Fruit fly (Drosophila melanogaster) whole organism, pupa: ENCODE measurements around the gene Syx18.
A peak's percentile ranks its signal among the peaks of the same experiment; 100 is the strongest.

ENCODE experiments used
- CG10348 ChIP-seq: fragments of 200-800 bp; sonication (Bioruptor generic); IDR thresholded peaks from 2 replicates; pipeline ENCODE4 v1.3.6; 2022; ENCODE audit warnings: missing biosample characterization, missing genetic modification characterization
- CG12605 ChIP-seq: fragments of 200-800 bp; sonication (Bioruptor generic); IDR thresholded peaks from 2 replicates; pipeline ENCODE4 v1.3.6; 2022; ENCODE audit warnings: missing biosample characterization, missing genetic modification characterization
- CG13204 ChIP-seq: fragments of 200-800 bp; sonication (Bioruptor generic); optimal IDR thresholded peaks from 2 replicates; lab custom pipeline; 2018; ENCODE audit warnings: missing biosample characterization, mild to moderate bottlenecking, missing genetic modification characterization, moderate library complexity
- CG14655 ChIP-seq: fragments of 200-800 bp; sonication (Bioruptor generic); optimal IDR thresholded peaks from 3 replicates; lab custom pipeline; 2017; ENCODE audit warnings: mild to moderate bottlenecking, missing biosample characterization, missing genetic modification reagents, missing genetic modification characterization
- CG15710 ChIP-seq: fragments of 200-800 bp; sonication (Bioruptor generic); optimal IDR thresholded peaks from 2 replicates; lab custom pipeline; 2018; ENCODE audit warnings: missing biosample characterization, mild to moderate bottlenecking, missing genetic modification characterization, moderate library complexity
- CG17806 ChIP-seq: fragments of 200-800 bp; sonication (Bioruptor generic); optimal IDR thresholded peaks from 2 replicates; lab custom pipeline; 2018; ENCODE audit warnings: missing biosample characterization, mild to moderate bottlenecking, missing genetic modification characterization, moderate library complexity
- CG32121 ChIP-seq: fragments of 200-800 bp; sonication (Bioruptor generic); IDR thresholded peaks from 2 replicates; pipeline ENCODE4 v1.3.6; 2022; ENCODE audit warnings: missing biosample characterization, missing genetic modification characterization
- CG34367 ChIP-seq: fragments of 200-800 bp; sonication (Bioruptor generic); optimal IDR thresholded peaks from 2 replicates; lab custom pipeline; 2018; ENCODE audit warnings: missing biosample characterization, mild to moderate bottlenecking, missing genetic modification characterization
- CG4496 ChIP-seq: fragments of 200-800 bp; sonication (Bioruptor generic); IDR thresholded peaks from 3 replicates; pipeline ENCODE4 v1.3.6; 2022; ENCODE audit warnings: missing biosample characterization, missing genetic modification characterization
- CG8159 ChIP-seq: fragments of 200-800 bp; sonication (Bioruptor generic); optimal IDR thresholded peaks from 3 replicates; lab custom pipeline; 2018; ENCODE audit warnings: missing biosample characterization, mild to moderate bottlenecking, missing genetic modification characterization, moderate library complexity
- CG8301 ChIP-seq: fragments of 200-800 bp; sonication (Bioruptor generic); optimal IDR thresholded peaks from 2 replicates; lab custom pipeline; 2018; ENCODE audit warnings: missing biosample characterization, mild to moderate bottlenecking, missing genetic modification characterization
- CG9948 ChIP-seq: fragments of 200-800 bp; sonication (Bioruptor generic); optimal IDR thresholded peaks from 2 replicates; lab custom pipeline; 2018; ENCODE audit warnings: missing biosample characterization, mild to moderate bottlenecking, missing genetic modification characterization, moderate library complexity
- D1 ChIP-seq: fragments of 200-800 bp; sonication (Bioruptor generic); optimal IDR thresholded peaks from 2 replicates; lab custom pipeline; 2018; ENCODE audit warnings: missing biosample characterization, mild to moderate bottlenecking, missing genetic modification characterization, moderate library complexity
- EcR ChIP-seq: fragments of 200-800 bp; sonication (Bioruptor generic); optimal IDR thresholded peaks from 3 replicates; lab custom pipeline; 2019; ENCODE audit warnings: missing biosample characterization, missing genetic modification characterization, mild to moderate bottlenecking, moderate library complexity, missing genetic modification reagents
- Ets98B ChIP-seq: fragments of 200-800 bp; sonication (Bioruptor generic); IDR thresholded peaks from 2 replicates; pipeline ENCODE4 v1.3.6; 2022; ENCODE audit warnings: missing biosample characterization, missing genetic modification characterization
- Pif1A ChIP-seq: fragments of 200-800 bp; sonication (Bioruptor generic); optimal IDR thresholded peaks from 3 replicates; lab custom pipeline; 2016; ENCODE audit warnings: missing biosample characterization, missing genetic modification characterization
- Pif1B ChIP-seq: fragments of 200-800 bp; sonication (Bioruptor generic); optimal IDR thresholded peaks from 3 replicates; lab custom pipeline; 2016; ENCODE audit warnings: missing biosample characterization, missing genetic modification characterization
- Snoo ChIP-seq: fragments of 200-800 bp; sonication (Bioruptor generic); optimal IDR thresholded peaks from 3 replicates; lab custom pipeline; 2017; ENCODE audit warnings: missing biosample characterization, mild to moderate bottlenecking, missing genetic modification characterization, inconsistent platforms
- fd96Ca ChIP-seq: fragments of 200-800 bp; sonication (Bioruptor generic); IDR thresholded peaks from 3 replicates; pipeline ENCODE4 v1.3.6; 2022; ENCODE audit warnings: missing biosample characterization, missing genetic modification characterization
- gl ChIP-seq: fragments of 200-800 bp; sonication (Bioruptor generic); optimal IDR thresholded peaks from 2 replicates; lab custom pipeline; 2018; ENCODE audit warnings: missing biosample characterization, mild to moderate bottlenecking, missing genetic modification characterization
- rn ChIP-seq: fragments of 200-800 bp; sonication (Bioruptor generic); IDR thresholded peaks from 2 replicates; pipeline ENCODE4 v1.3.6; 2022; ENCODE audit warnings: missing biosample characterization, missing genetic modification characterization

Syx18 gene

dm6 chr3R:24626667-24627066 is 1.3 kb upstream of the Syx18 start:
- no peak for TF ChIP-seq EcR (GFP tag; lab: Kevin White, UChicago)
- TF ChIP-seq Pif1A (GFP tag; lab: Kevin White, UChicago), result no peak
- no peak for TF ChIP-seq CG34367 (tag; lab: Kevin White, UChicago)

dm6 chr3R:24626003-24626486 is 683 bp upstream of the Syx18 start:
- TF ChIP-seq CG32121 (GFP tag; lab: Robert Waterston, UW) (peak; percentile 29; the same call in 1 of the 2 replicates), CG8159 (tag; lab: Kevin White, UChicago) (peak; percentile 27), CG12605 (0 out of 2 replicates have a peak, but pooled peaks have one; percentile 26), CG8301 (tag; lab: Kevin White, UChicago) (peak; percentile 17), Pif1A (GFP tag; lab: Kevin White, UChicago) (no peak), EcR (GFP tag; lab: Kevin White, UChicago) (peak; percentile 7), fd96Ca (GFP tag; lab: Robert Waterston, UW) (peak; percentile 12; the same call in 1 of the 3 replicates), D1 (tag; lab: Kevin White, UChicago) (no peak), CG17806 (tag; lab: Kevin White, UChicago) (peak; percentile 1), CG4496 (GFP tag; lab: Robert Waterston, UW) (peak; percentile 47; the same call in 1 of the 3 replicates), Ets98B (GFP tag; lab: Robert Waterston, UW) (no peak; the same call in 1 of the 2 replicates)

dm6 chr3R:24620569-24620968 is 4.8 kb downstream of the Syx18 start:
- TF ChIP-seq CG34367 (tag; lab: Kevin White, UChicago), result no peak
- no peak for TF ChIP-seq fd96Ca (GFP tag; lab: Robert Waterston, UW)
- TF ChIP-seq CG9948 (tag; lab: Kevin White, UChicago), result no peak

dm6 chr3R:24614707-24615022 is 10.7 kb downstream of the Syx18 start:
- TF ChIP-seq CG15710 (tag; lab: Kevin White, UChicago), result no peak
- TF ChIP-seq, all 21 proteins: peak for 0

DNA sequence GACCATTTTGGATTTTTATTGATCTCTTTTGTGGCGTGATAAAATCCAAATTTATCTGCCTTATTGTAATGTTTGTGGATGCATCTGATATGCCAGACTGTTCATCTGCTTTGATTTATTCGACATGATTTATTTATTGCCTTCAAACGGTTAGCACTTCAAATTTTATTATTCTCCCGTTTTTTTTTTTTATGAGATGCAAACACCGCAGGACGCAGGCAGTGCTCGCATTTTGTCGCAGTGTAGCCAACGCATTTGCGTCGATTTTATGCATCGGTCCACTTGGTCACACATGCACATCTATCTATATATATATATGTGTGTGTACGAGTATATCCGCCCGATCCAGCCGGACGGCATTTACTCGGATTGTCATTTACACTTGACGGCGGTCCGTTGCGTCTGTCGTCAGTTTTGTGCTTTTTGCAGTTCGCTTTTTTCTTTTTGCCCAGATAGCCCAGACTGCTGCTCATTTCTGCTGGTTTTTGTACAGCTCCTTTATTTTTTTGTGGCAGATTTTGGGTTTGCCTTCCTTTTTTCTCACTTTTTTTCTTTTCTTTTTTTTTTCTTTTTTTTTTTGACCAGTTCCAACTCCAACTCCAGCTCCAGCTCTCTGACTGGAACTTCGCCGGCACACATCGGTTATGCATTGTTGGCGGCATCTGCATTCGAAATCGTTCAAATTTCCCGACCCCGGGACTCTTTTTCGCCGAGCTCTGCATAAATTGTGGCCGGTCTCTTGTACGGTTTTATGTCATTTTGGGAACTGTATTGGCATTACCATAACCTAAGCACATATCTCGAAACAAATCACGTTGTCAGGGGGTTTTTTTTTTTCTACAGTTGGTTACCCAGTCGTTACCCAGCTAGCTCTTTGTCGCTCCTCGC is 11.3 kb downstream of the Syx18 start:
- TF ChIP-seq CG34367 (tag; lab: Kevin White, UChicago) (peak; percentile 36), CG8159 (tag; lab: Kevin White, UChicago) (peak; percentile 64), CG9948 (tag; lab: Kevin White, UChicago) (peak; percentile 32), Ets98B (GFP tag; lab: Robert Waterston, UW) (peak; percentile 73), CG12605 (peak; percentile 89; the same call in 1 of the 2 replicates), CG13204 (peak; percentile 83), D1 (tag; lab: Kevin White, UChicago) (peak; percentile 25), Snoo (tag; lab: Kevin White, UChicago) (peak; percentile 84), CG15710 (tag; lab: Kevin White, UChicago) (peak; percentile 60), fd96Ca (GFP tag; lab: Robert Waterston, UW) (peak; percentile 53), CG17806 (tag; lab: Kevin White, UChicago) (peak; percentile 58), CG4496 (GFP tag; lab: Robert Waterston, UW) (peak; percentile 74), Pif1A (GFP tag; lab: Kevin White, UChicago) (peak; percentile 91), Pif1B (GFP tag; lab: Kevin White, UChicago) (peak; percentile 77), CG10348 (GFP tag; lab: Robert Waterston, UW) (no peak), CG8301 (tag; lab: Kevin White, UChicago) (peak; percentile 10), CG32121 (GFP tag; lab: Robert Waterston, UW) (peak; percentile 59; the same call in 1 of the 2 replicates), EcR (GFP tag; lab: Kevin White, UChicago) (peak; percentile 18), CG14655 (peak; percentile 25), gl (tag; lab: Kevin White, UChicago) (peak; percentile 71), rn (GFP tag; lab: Robert Waterston, UW) (peak; percentile 47; the same call in 1 of the 2 replicates)
- TF ChIP-seq, all 21 proteins: peak for 20

- TF ChIP-seq gl (tag; lab: Kevin White, UChicago), result peak; percentile 29
- TF ChIP-seq CG4496 (GFP tag; lab: Robert Waterston, UW), result no peak
- peak; percentile 23 for TF ChIP-seq CG8159 (tag; lab: Kevin White, UChicago)
- TF ChIP-seq Pif1B (GFP tag; lab: Kevin White, UChicago), result no peak
- TF ChIP-seq CG17806 (tag; lab: Kevin White, UChicago), result peak; percentile 3
Measured at dm6 chr3R:24608316-24608715, 17.0 kb downstream of the Syx18 start.
